Worm (Caenorhabditis elegans): Measurements from ENCODE around the gene ugt-56.

ce11 chrV:12269272-12269767 lies 10.5 kb downstream of the ugt-56 start, which contains the start of gene twk-24:
- TF ChIP-seq med-1 (GFP tag; optimal IDR thresholded peaks at IDR 0.05; ENCODE audit: insufficient read depth): no peak
- TF ChIP-seq ztf-23 (GFP tag; IDR thresholded peaks at IDR 0.05): no peak
- TF ChIP-seq tab-1 (GFP tag; IDR thresholded peaks at IDR 0.05): no peak
